Fruit fly (Drosophila melanogaster) whole organism, embryonic: ENCODE results near the gene CG17154.

ENCODE experiments used
- BEAF-32 ChIP-seq: fragments of 200-800 bp; sonication (Bioruptor generic); optimal IDR thresholded peaks from 3 replicates; lab custom pipeline; 2017; ENCODE audit warnings: missing biosample characterization, missing genetic modification characterization, mild to moderate bottlenecking, moderate library complexity, missing genetic modification reagents
- CG12299 ChIP-seq: fragments of 200-800 bp; sonication (Bioruptor generic); optimal IDR thresholded peaks from 2 replicates; lab custom pipeline; 2018; ENCODE audit warnings: missing biosample characterization, mild to moderate bottlenecking, missing genetic modification characterization
- CG12391 ChIP-seq: fragments of 200-800 bp; sonication (Bioruptor generic); optimal IDR thresholded peaks from 3 replicates; lab custom pipeline; 2018; ENCODE audit warnings: missing biosample characterization, mild to moderate bottlenecking, missing genetic modification characterization, moderate library complexity
- CG13296 ChIP-seq: fragments of 200-800 bp; sonication (Bioruptor generic); optimal IDR thresholded peaks from 3 replicates; lab custom pipeline; 2018; ENCODE audit warnings: missing biosample characterization, mild to moderate bottlenecking, missing genetic modification characterization
- CG14441 ChIP-seq: fragments of 200-800 bp; sonication (Bioruptor generic); IDR thresholded peaks from 2 replicates; pipeline ENCODE4 v1.3.6; 2022; ENCODE audit warnings: missing biosample characterization, missing genetic modification characterization
- CG14965 ChIP-seq: fragments of 200-800 bp; sonication (Bioruptor generic); optimal IDR thresholded peaks from 2 replicates; lab custom pipeline; 2016; ENCODE audit warnings: missing biosample characterization, missing genetic modification characterization, borderline replicate concordance
- CG1602 ChIP-seq: fragments of 200-800 bp; sonication (Bioruptor generic); optimal IDR thresholded peaks from 3 replicates; lab custom pipeline; 2016; ENCODE audit warnings: missing biosample characterization, missing genetic modification characterization
- CG17186 ChIP-seq: fragments of 200-800 bp; sonication (Bioruptor generic); optimal IDR thresholded peaks from 3 replicates; lab custom pipeline; 2017; ENCODE audit warnings: missing biosample characterization, missing genetic modification reagents, missing genetic modification characterization
- CG18619 ChIP-seq: fragments of 200-800 bp; sonication (Bioruptor generic); optimal IDR thresholded peaks from 3 replicates; lab custom pipeline; 2017; ENCODE audit warnings: missing biosample characterization, mild to moderate bottlenecking, missing genetic modification characterization
- CG3281 ChIP-seq: fragments of 200-800 bp; sonication (Bioruptor generic); optimal IDR thresholded peaks from 3 replicates; lab custom pipeline; 2017; ENCODE audit warnings: missing biosample characterization, mild to moderate bottlenecking, missing genetic modification characterization
- CG4328 ChIP-seq: fragments of 200-800 bp; sonication (Bioruptor generic); optimal IDR thresholded peaks from 3 replicates; lab custom pipeline; 2017; ENCODE audit warnings: missing biosample characterization, missing genetic modification reagents, missing genetic modification characterization
- CG6683 ChIP-seq: fragments of 200-800 bp; sonication (Bioruptor generic); optimal IDR thresholded peaks from 2 replicates; lab custom pipeline; 2017; ENCODE audit warnings: missing biosample characterization, mild to moderate bottlenecking, missing genetic modification characterization, missing genetic modification reagents
- CG7556 ChIP-seq: fragments of 200-800 bp; sonication (Bioruptor generic); optimal IDR thresholded peaks from 2 replicates; lab custom pipeline; 2017; ENCODE audit warnings: missing biosample characterization, mild to moderate bottlenecking, missing genetic modification characterization
- CG9932 ChIP-seq: fragments of 200-800 bp; sonication (Bioruptor generic); IDR thresholded peaks from 2 replicates; pipeline ENCODE4 v1.3.6; 2022; ENCODE audit warnings: missing biosample characterization, missing genetic modification characterization
- CkIIα-i1 ChIP-seq: fragments of 200-800 bp; sonication (Bioruptor generic); IDR thresholded peaks from 2 replicates; pipeline ENCODE4 v1.3.6; 2022; ENCODE audit warnings: missing biosample characterization, missing genetic modification characterization
- D19A ChIP-seq: fragments of 200-800 bp; optimal IDR thresholded peaks from 3 replicates; lab custom pipeline; 2019; ENCODE audit warnings: missing biosample characterization, mild to moderate bottlenecking, missing genetic modification characterization, moderate library complexity
- D19B ChIP-seq: fragments of 200-800 bp; sonication (Bioruptor generic); optimal IDR thresholded peaks from 2 replicates; lab custom pipeline; 2017; ENCODE audit warnings: missing biosample characterization, mild to moderate bottlenecking, missing genetic modification characterization
- Dad ChIP-seq: fragments of 200-800 bp; sonication (Bioruptor generic); optimal IDR thresholded peaks from 3 replicates; lab custom pipeline; 2016; ENCODE audit warnings: missing biosample characterization, missing genetic modification characterization
- Dbx ChIP-seq: fragments of 200-800 bp; sonication (Bioruptor generic); IDR thresholded peaks from 3 replicates; pipeline ENCODE4 v1.3.6; 2022; ENCODE audit warnings: missing biosample characterization, missing genetic modification characterization
- Dek ChIP-seq: fragments of 200-800 bp; sonication (Bioruptor generic); optimal IDR thresholded peaks from 3 replicates; lab custom pipeline; 2019; ENCODE audit warnings: missing biosample characterization, mild to moderate bottlenecking, missing genetic modification characterization, moderate library complexity
- Fer1 ChIP-seq: fragments of 200-800 bp; sonication (Bioruptor generic); optimal IDR thresholded peaks from 2 replicates; lab custom pipeline; 2017; ENCODE audit warnings: missing biosample characterization, mild to moderate bottlenecking, missing genetic modification characterization
- Hr78 ChIP-seq, 2 experiments: fragments of 200-800 bp in 1 of 2; fragments of >200 bp in 1 of 2; sonication (Bioruptor generic) in 1 of 2; optimal IDR thresholded peaks; 2 replicates each; lab custom pipeline; 2017 to 2019; ENCODE audit warnings: missing biosample characterization in 2 of 2, missing genetic modification characterization in 2 of 2, mild to moderate bottlenecking in 1 of 2, moderate library complexity in 1 of 2
- Med ChIP-seq: fragments of 200-800 bp; sonication (Bioruptor generic); peaks from one replicate; lab custom pipeline; 2016; ENCODE audit warnings: missing biosample characterization, missing genetic modification characterization, mild to moderate bottlenecking, inconsistent platforms, moderate library complexity
- Ptx1 ChIP-seq: fragments of 200-800 bp; sonication (Bioruptor generic); IDR thresholded peaks from 2 replicates; pipeline ENCODE4 v1.3.6; 2022; ENCODE audit warnings: missing biosample characterization, missing genetic modification characterization
- Six4 ChIP-seq: fragments of 200-800 bp; sonication (Bioruptor generic); optimal IDR thresholded peaks from 2 replicates; lab custom pipeline; 2016; ENCODE audit warnings: missing biosample characterization, missing genetic modification characterization
- Usf ChIP-seq: fragments of 200-800 bp; sonication (Bioruptor generic); optimal IDR thresholded peaks from 2 replicates; lab custom pipeline; 2017; ENCODE audit warnings: missing genotype, missing biosample characterization, missing genetic modification characterization
- YL-1 ChIP-seq: fragments of 200-800 bp; sonication (Bioruptor generic); optimal IDR thresholded peaks from 3 replicates; lab custom pipeline; 2017; ENCODE audit warnings: missing biosample characterization, mild to moderate bottlenecking, missing genetic modification characterization
- bigmax ChIP-seq: fragments of 200-800 bp; sonication (Bioruptor generic); optimal IDR thresholded peaks from 2 replicates; lab custom pipeline; 2018; ENCODE audit warnings: missing biosample characterization, mild to moderate bottlenecking, missing genetic modification characterization
- cad ChIP-seq: fragments of >200 bp; optimal IDR thresholded peaks from 2 replicates; lab custom pipeline; 2017; ENCODE audit warnings: missing biosample characterization, missing genetic modification characterization
- dmrt99B ChIP-seq: fragments of 200-800 bp; sonication (Bioruptor generic); optimal IDR thresholded peaks from 2 replicates; lab custom pipeline; 2018; ENCODE audit warnings: missing biosample characterization, mild to moderate bottlenecking, missing genetic modification characterization, moderate library complexity
- ewg ChIP-seq: fragments of 200-800 bp; sonication (Bioruptor generic); optimal IDR thresholded peaks from 3 replicates; lab custom pipeline; 2017; ENCODE audit warnings: mild to moderate bottlenecking, missing biosample characterization, missing genetic modification reagents, missing genetic modification characterization
- exex ChIP-seq: fragments of 200-800 bp; sonication (Bioruptor generic); optimal IDR thresholded peaks from 4 replicates; lab custom pipeline; 2018; ENCODE audit warnings: missing biosample characterization, mild to moderate bottlenecking, missing genetic modification characterization, moderate library complexity
- ftz-f1 ChIP-seq: fragments of 200-800 bp; sonication (Bioruptor generic); optimal IDR thresholded peaks from 2 replicates; lab custom pipeline; 2016; ENCODE audit warnings: missing biosample characterization, missing genetic modification characterization
- grau ChIP-seq: fragments of 200-800 bp; optimal IDR thresholded peaks from 3 replicates; lab custom pipeline; 2019; ENCODE audit warnings: missing biosample characterization, mild to moderate bottlenecking, missing genetic modification characterization, moderate library complexity
- lmd ChIP-seq: fragments of 200-800 bp; sonication (Bioruptor generic); IDR thresholded peaks from 2 replicates; pipeline ENCODE4 v1.3.6; 2022; ENCODE audit warnings: missing biosample characterization, missing genetic modification characterization
- lola ChIP-seq, 3 experiments: fragments of >200 bp in 2 of 3; fragments of 200-800 bp in 1 of 3; sonication (Bioruptor generic) in 1 of 3; optimal IDR thresholded peaks; 2 replicates each; lab custom pipeline; 2017 to 2019; ENCODE audit warnings: missing biosample characterization in 3 of 3, missing genetic modification characterization in 3 of 3, mild to moderate bottlenecking in 1 of 3, moderate library complexity in 1 of 3
- nom ChIP-seq: fragments of 200-800 bp; sonication (Bioruptor generic); optimal IDR thresholded peaks from 2 replicates; lab custom pipeline; 2017; ENCODE audit warnings: missing biosample characterization, missing genetic modification characterization, mild to moderate bottlenecking, moderate library complexity, missing genetic modification reagents
- otp ChIP-seq: fragments of 200-800 bp; sonication (Bioruptor generic); IDR thresholded peaks from 3 replicates; pipeline ENCODE4, ENCODE4 v1.3.6; 2022; ENCODE audit warnings: missing biosample characterization, missing genetic modification characterization
- pan ChIP-seq, 4 experiments: fragments of >200 bp in 3 of 4; fragments of 200-800 bp in 1 of 4; sonication (Bioruptor generic) in 1 of 4; optimal IDR thresholded peaks in 3 of 4; IDR thresholded peaks in 1 of 4; 2 replicates each; pipeline versions ENCODE4 v1.3.6 to Lab custom; 2017 to 2022; ENCODE audit warnings: missing biosample characterization in 2 of 4, missing genetic modification characterization in 2 of 4, mixed read lengths in 1 of 4
- pfk ChIP-seq: fragments of 200-800 bp; sonication (Bioruptor generic); optimal IDR thresholded peaks from 2 replicates; lab custom pipeline; 2018; ENCODE audit warnings: missing biosample characterization, mild to moderate bottlenecking, missing genetic modification characterization, moderate library complexity
- phol ChIP-seq: fragments of 200-800 bp; sonication (Bioruptor generic); optimal IDR thresholded peaks from 3 replicates; lab custom pipeline; 2018; ENCODE audit warnings: missing biosample characterization, mild to moderate bottlenecking, missing genetic modification characterization, moderate library complexity
- prd ChIP-seq, 3 experiments: fragments of >200 bp in 2 of 3; fragments of 200-800 bp in 1 of 3; sonication (Bioruptor generic) in 1 of 3; optimal IDR thresholded peaks in 2 of 3; IDR thresholded peaks in 1 of 3; 2 replicates in 2 of 3; 3 replicates in 1 of 3; pipeline versions ENCODE4 v1.3.6 to Lab custom; 2017 to 2022; ENCODE audit warnings: missing biosample characterization in 1 of 3, missing genetic modification characterization in 1 of 3
- psq ChIP-seq: fragments of 200-800 bp; sonication (Bioruptor generic); optimal IDR thresholded peaks from 2 replicates; lab custom pipeline; 2017; ENCODE audit warnings: missing biosample characterization, missing genetic modification characterization
- pum ChIP-seq: fragments of 200-800 bp; sonication (Bioruptor generic); optimal IDR thresholded peaks from 2 replicates; lab custom pipeline; 2016; ENCODE audit warnings: missing biosample characterization, missing genetic modification characterization
- slbo ChIP-seq: fragments of 200-800 bp; sonication (Bioruptor generic); IDR thresholded peaks from 2 replicates; pipeline ENCODE4 v1.3.6; 2022; ENCODE audit warnings: missing biosample characterization, missing genetic modification characterization
- twi ChIP-seq: fragments of 200-800 bp; optimal IDR thresholded peaks from 2 replicates; lab custom pipeline; 2019; ENCODE audit warnings: missing biosample characterization, mild to moderate bottlenecking, missing genetic modification characterization, moderate library complexity
- vvl ChIP-seq: fragments of 200-800 bp; sonication (Bioruptor generic); IDR thresholded peaks from 2 replicates; pipeline ENCODE4 v1.3.6; 2022; ENCODE audit warnings: missing biosample characterization, missing genetic modification characterization
- z ChIP-seq: fragments of 200-800 bp; sonication (Bioruptor generic); IDR thresholded peaks from 3 replicates; pipeline ENCODE4 v1.3.6; 2022; ENCODE audit warnings: missing biosample characterization, missing genetic modification characterization

CG17154 gene

dm6 chr3L:12124138-12124583 is 35.7 kb downstream of the CG17154 start (continued):
- TF ChIP-seq CG12299 (tag; lab: Kevin White, UChicago) = peak; percentile 27
- peak; percentile 32; the same call in 1 of the 2 replicates for TF ChIP-seq CG9932
- peak; percentile 14 for TF ChIP-seq CG12391 (tag; lab: Kevin White, UChicago)
- no peak for TF ChIP-seq CG1602
- no peak for TF ChIP-seq CG14965
- no peak for TF ChIP-seq pfk (GFP tag; lab: Kevin White, UChicago)
- TF ChIP-seq D19B (GFP tag; lab: Kevin White, UChicago) = no peak
- TF ChIP-seq ftz-f1 = peak; percentile 41
- TF ChIP-seq CG7556 (GFP tag; lab: Kevin White, UChicago) = no peak
- TF ChIP-seq pan (optimal IDR thresholded peaks at IDR 0.05; lab: Kevin White, UChicago) = no peak
- TF ChIP-seq pan (GFP tag; optimal IDR thresholded peaks at IDR 0.05 in 1 of 2, IDR thresholded peaks at IDR 0.05 in 1 of 2) = peak in 1 of 2 experiments; percentile 11
- TF ChIP-seq z = no peak
- no peak for TF ChIP-seq dmrt99B (tag; lab: Kevin White, UChicago)
- TF ChIP-seq phol (tag; lab: Kevin White, UChicago) = peak; percentile 84
- no peak for TF ChIP-seq CG6683 (GFP tag; lab: Kevin White, UChicago)
- no peak for TF ChIP-seq Hr78 (GFP tag; optimal IDR thresholded peaks at IDR 0.05; lab: Kevin White, UChicago)
- no peak for TF ChIP-seq CkIIα-i1 (GFP tag; lab: Robert Waterston, UW)
- peak; percentile 30 for TF ChIP-seq CG13296
- peak; percentile 13 for TF ChIP-seq D19A (tag; lab: Kevin White, UChicago)
- peak; percentile 72 for TF ChIP-seq vvl
- TF ChIP-seq psq (GFP tag; lab: Kevin White, UChicago) = no peak
- peak; percentile 21 for TF ChIP-seq Dek (tag; lab: Kevin White, UChicago)
- TF ChIP-seq CG4328 (GFP tag; lab: Kevin White, UChicago) = peak; percentile 4
- no peak for TF ChIP-seq cad (GFP tag; lab: Kevin White, UChicago)
- TF ChIP-seq ewg (GFP tag; lab: Kevin White, UChicago) = peak; percentile 87
- peak; percentile 27; the same call in 1 of the 2 replicates for TF ChIP-seq Ptx1
- TF ChIP-seq exex (tag; lab: Kevin White, UChicago) = peak; percentile 61
- peak; percentile 36 for TF ChIP-seq grau (tag; lab: Kevin White, UChicago)
- peak; percentile 54; the same call in 2 of the 3 replicates for TF ChIP-seq otp (GFP tag; lab: Robert Waterston, UW)
- TF ChIP-seq lmd = peak; percentile 32; the same call in 1 of the 2 replicates
- TF ChIP-seq twi (tag; lab: Kevin White, UChicago) = peak; percentile 71
- no peak for TF ChIP-seq BEAF-32 (GFP tag; lab: Kevin White, UChicago)
- no peak for TF ChIP-seq pum (GFP tag; lab: Kevin White, UChicago)
- peak; percentile 68 for TF ChIP-seq nom
- no peak for TF ChIP-seq Usf
- no peak for TF ChIP-seq prd (optimal IDR thresholded peaks at IDR 0.05; lab: Kevin White, UChicago)
- no peak for TF ChIP-seq prd (GFP tag; IDR thresholded peaks at IDR 0.05; lab: Robert Waterston, UW)
- TF ChIP-seq Six4 (GFP tag; lab: Kevin White, UChicago) = no peak
- TF ChIP-seq CG14441 (GFP tag; lab: Robert Waterston, UW) = peak; percentile 53
- peak; percentile 28 for TF ChIP-seq CG3281 (GFP tag; lab: Kevin White, UChicago)
- no peak for TF ChIP-seq Dad (GFP tag; lab: Kevin White, UChicago)
- TF ChIP-seq slbo (GFP tag; lab: Robert Waterston, UW) = peak; percentile 18; the same call in 1 of the 2 replicates
- TF ChIP-seq CG18619 = no peak
- peak; percentile 84 for TF ChIP-seq Med
- no peak for TF ChIP-seq lola (GFP tag; optimal IDR thresholded peaks at IDR 0.05; lab: Kevin White, UChicago)
- peak; percentile 77 for TF ChIP-seq bigmax (GFP tag; lab: Kevin White, UChicago)
- TF ChIP-seq Fer1 (GFP tag; lab: Kevin White, UChicago) = peak; percentile 63
- peak; percentile 89 for TF ChIP-seq YL-1
- TF ChIP-seq Dbx (GFP tag; lab: Robert Waterston, UW) = peak; percentile 54; the same call in 1 of the 3 replicates
- TF ChIP-seq CG17186 (GFP tag; lab: Kevin White, UChicago) = peak; percentile 14
